Fruit fly (Drosophila melanogaster) whole organism, wandering third instar larva: ENCODE data around the gene htk.

Source experiments
- CrebA ChIP-seq: fragments of 200-800 bp; sonication (Bioruptor generic); optimal IDR thresholded peaks from 2 replicates; lab custom pipeline; 2016; ENCODE audit warnings: missing biosample characterization, mild to moderate bottlenecking, missing genetic modification characterization, borderline replicate concordance
- Dfd ChIP-seq: fragments of >200 bp; optimal IDR thresholded peaks from 2 replicates; lab custom pipeline; 2017; ENCODE audit warnings: missing biosample characterization, missing genetic modification characterization
- Hr83 ChIP-seq: fragments of 200-300 bp; sonication (Bioruptor generic); optimal IDR thresholded peaks from 2 replicates; lab custom pipeline; 2016; ENCODE audit warnings: missing biosample characterization, mild to moderate bottlenecking, missing genetic modification characterization, moderate library complexity; ENCODE audit not compliant: poor library complexity, severe bottlenecking
- OdsH ChIP-seq: fragments of 200-800 bp; sonication (Bioruptor generic); optimal IDR thresholded peaks from 2 replicates; lab custom pipeline; 2016; ENCODE audit warnings: missing biosample characterization, mild to moderate bottlenecking, missing genetic modification characterization
- h ChIP-seq: fragments of 200-800 bp; sonication (Bioruptor generic); optimal IDR thresholded peaks from 3 replicates; lab custom pipeline; 2016; ENCODE audit warnings: missing biosample characterization, mild to moderate bottlenecking, missing genetic modification characterization
- lola ChIP-seq: fragments of >200 bp; optimal IDR thresholded peaks from 2 replicates; lab custom pipeline; 2017; ENCODE audit warnings: missing biosample characterization, missing genetic modification characterization
- psq ChIP-seq: fragments of 200-800 bp; sonication (Bioruptor generic); optimal IDR thresholded peaks from 3 replicates; lab custom pipeline; 2017; ENCODE audit warnings: missing biosample characterization, mild to moderate bottlenecking, missing genetic modification characterization, moderate library complexity

DNA sequence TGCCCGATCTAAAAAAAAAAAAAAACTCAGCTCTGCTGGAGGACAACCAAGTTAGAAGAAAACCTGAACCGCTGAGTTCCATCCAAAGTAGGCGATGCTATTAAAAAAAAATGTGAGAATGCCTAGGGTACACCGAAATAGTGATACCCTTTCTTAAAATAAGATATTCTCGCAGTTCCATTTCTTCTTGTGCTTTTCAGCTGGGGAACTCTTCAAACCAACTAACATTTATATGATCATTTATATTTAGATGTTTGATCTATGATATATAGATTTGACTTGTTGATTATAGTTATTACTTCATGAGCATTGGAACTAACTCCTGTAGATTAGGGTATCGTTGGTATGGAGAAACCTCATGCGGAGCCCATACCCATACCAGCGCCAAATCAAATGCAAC lies 43.3 kb upstream of the htk start:
- no peak for TF ChIP-seq lola
- TF ChIP-seq h (GFP tag; lab: Kevin White, UChicago) = no peak
- no peak for TF ChIP-seq psq (GFP tag; lab: Kevin White, UChicago)
- TF ChIP-seq Hr83 (GFP tag; lab: Kevin White, UChicago) = no peak
- TF ChIP-seq Dfd = no peak
- no peak for TF ChIP-seq OdsH (GFP tag; lab: Kevin White, UChicago)
- no peak for TF ChIP-seq CrebA (GFP tag; lab: Kevin White, UChicago)
